Fruit fly (Drosophila melanogaster): ENCODE data around the gene Vap33.

The Vap33 gene

dm6 chrX:3968346-3969044 lies 19.7 kb downstream of the Vap33 start, which contains the start of gene CG6428 (continued):
- TF ChIP-seq CG3281 (GFP tag; optimal IDR thresholded peaks at IDR 0.05): peak; percentile 16
- peak; percentile 19; the same call in 1 of the 2 replicates for TF ChIP-seq ssp (GFP tag; IDR thresholded peaks at IDR 0.05)
- no peak for TF ChIP-seq tll (GFP tag; optimal IDR thresholded peaks at IDR 0.05)
- TF ChIP-seq pan (optimal IDR thresholded peaks at IDR 0.05): no peak
- TF ChIP-seq pan (GFP tag; optimal IDR thresholded peaks at IDR 0.05 in 1 of 2, IDR thresholded peaks at IDR 0.05 in 1 of 2): no peak
- TF ChIP-seq Pdp1 (GFP tag; optimal IDR thresholded peaks at IDR 0.05): peak in 1 of 2 experiments; percentile 7
- peak; percentile 71 for TF ChIP-seq vvl (GFP tag; IDR thresholded peaks at IDR 0.05)
- TF ChIP-seq otp (GFP tag; IDR thresholded peaks at IDR 0.05): no peak
- peak; percentile 26 for TF ChIP-seq Hr3 (GFP tag; optimal IDR thresholded peaks at IDR 0.05)
- peak; percentile 21 for TF ChIP-seq BtbVII (GFP tag; optimal IDR thresholded peaks at IDR 0.05)
- TF ChIP-seq D19B (GFP tag; optimal IDR thresholded peaks at IDR 0.05): no peak
- peak; percentile 24 for TF ChIP-seq fu2 (GFP tag; optimal IDR thresholded peaks at IDR 0.05)
- TF ChIP-seq CG7357 (GFP tag; IDR thresholded peaks at IDR 0.05): no peak
- TF ChIP-seq CG17385 (GFP tag; optimal IDR thresholded peaks at IDR 0.05): peak; percentile 5
- no peak for TF ChIP-seq Asciz (GFP tag; optimal IDR thresholded peaks at IDR 0.05)
- no peak for TF ChIP-seq CG2199 (GFP tag; IDR thresholded peaks at IDR 0.05)
- peak; percentile 44 for TF ChIP-seq CG13424 (tag; optimal IDR thresholded peaks at IDR 0.05)
- TF ChIP-seq ken (GFP tag; IDR thresholded peaks at IDR 0.05): 0 out of 3 replicates have a peak, but pooled peaks have one; percentile 43
- no peak for TF ChIP-seq her (GFP tag; optimal IDR thresholded peaks at IDR 0.05)
- peak; percentile 37 for TF ChIP-seq CG17829 (tag; optimal IDR thresholded peaks at IDR 0.05)
- no peak for TF ChIP-seq tap (tag; optimal IDR thresholded peaks at IDR 0.05)
- TF ChIP-seq ap (GFP tag; IDR thresholded peaks at IDR 0.05): no peak
- no peak for TF ChIP-seq klu (GFP tag; IDR thresholded peaks at IDR 0.05)
- no peak for TF ChIP-seq Dip2 (GFP tag; IDR thresholded peaks at IDR 0.05)
- no peak for TF ChIP-seq jing (GFP tag; optimal IDR thresholded peaks at IDR 0.05)
- no peak for TF ChIP-seq CG3726 (GFP tag; IDR thresholded peaks at IDR 0.05)
- no peak for TF ChIP-seq CG3163 (GFP tag; optimal IDR thresholded peaks at IDR 0.05)
- peak; percentile 65 for TF ChIP-seq vnd (GFP tag; IDR thresholded peaks at IDR 0.05; ENCODE audit: partially characterized antibody)
- no peak for TF ChIP-seq dan (GFP tag; IDR thresholded peaks at IDR 0.05)
- TF ChIP-seq CG2202 (tag; optimal IDR thresholded peaks at IDR 0.05): no peak
- no peak for TF ChIP-seq CkIIα-i1 (GFP tag; IDR thresholded peaks at IDR 0.05)
- TF ChIP-seq D (optimal IDR thresholded peaks at IDR 0.05): no peak
- TF ChIP-seq D (GFP tag; optimal IDR thresholded peaks at IDR 0.05): no peak
- peak; percentile 36 for TF ChIP-seq nerfin-1 (tag; optimal IDR thresholded peaks at IDR 0.05)
- peak in 1 of 2 experiments; percentile 91 for TF ChIP-seq insv (GFP tag; optimal IDR thresholded peaks at IDR 0.05)
- TF ChIP-seq dm (GFP tag; optimal IDR thresholded peaks at IDR 0.05): no peak
- TF ChIP-seq grau (tag; optimal IDR thresholded peaks at IDR 0.05): peak; percentile 28
- TF ChIP-seq HLH3B (GFP tag; IDR thresholded peaks at IDR 0.05): no peak
- no peak for TF ChIP-seq pnt (GFP tag; optimal IDR thresholded peaks at IDR 0.05)
- TF ChIP-seq CG17359 (tag; optimal IDR thresholded peaks at IDR 0.05): no peak
- TF ChIP-seq ems (GFP tag; optimal IDR thresholded peaks at IDR 0.05): peak; percentile 18
- no peak for TF ChIP-seq slp2 (GFP tag; optimal IDR thresholded peaks at IDR 0.05)
- peak; percentile 31 for TF ChIP-seq PHDP (tag; optimal IDR thresholded peaks at IDR 0.05)
- peak; percentile 33; the same call in 1 of the 2 replicates for TF ChIP-seq inv (GFP tag; IDR thresholded peaks at IDR 0.05; ENCODE audit: partially characterized antibody)
- TF ChIP-seq Tbp (GFP tag; optimal IDR thresholded peaks at IDR 0.05): no peak
- peak; percentile 17 for TF ChIP-seq CG4424 (GFP tag; optimal IDR thresholded peaks at IDR 0.05)
- peak; percentile 68 for TF ChIP-seq Scr (GFP tag; IDR thresholded peaks at IDR 0.05; ENCODE audit: partially characterized antibody)
- peak; percentile 12 for TF ChIP-seq CG13894 (tag; optimal IDR thresholded peaks at IDR 0.05)
- TF ChIP-seq amos (GFP tag; IDR thresholded peaks at IDR 0.05; ENCODE audit: partially characterized antibody): peak; percentile 57; the same call in 1 of the 2 replicates
- TF ChIP-seq CG2129 (GFP tag; IDR thresholded peaks at IDR 0.05; ENCODE audit: partially characterized antibody): no peak

Measured in whole organism, embryonic.